Fruit fly (Drosophila melanogaster) ovary, adult (tissue): Measurements from ENCODE around the gene CG13075.
A peak's percentile ranks its signal among the peaks of the same experiment; 100 is the strongest.

ENCODE experiments used
- CG17801 ChIP-seq: fragments of 200-800 bp; optimal IDR thresholded peaks from 2 replicates; lab custom pipeline; 2019; ENCODE audit warnings: missing biosample characterization, mild to moderate bottlenecking, missing genetic modification characterization, moderate library complexity; ENCODE audit not compliant: partially characterized antibody

CG13075 gene

DNA sequence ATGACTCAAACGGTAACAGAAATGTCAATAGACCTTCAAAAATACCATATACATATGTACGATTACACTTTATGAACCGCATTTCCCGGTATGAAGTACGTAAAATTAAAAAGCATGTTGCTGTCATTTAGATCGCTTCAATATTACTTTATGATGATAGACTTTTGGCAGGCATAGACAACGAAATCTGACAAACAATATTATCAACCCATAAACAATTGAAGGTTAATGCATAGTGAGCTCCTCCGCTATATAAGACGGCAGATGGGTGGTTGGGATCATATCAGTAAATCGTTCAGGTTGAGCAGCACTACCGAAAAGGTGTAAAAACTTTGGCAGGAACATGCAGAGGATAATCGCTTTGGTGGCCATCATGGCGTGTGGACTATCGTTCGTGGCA is at the start of gene CG13075:
CG13075 (plus strand) TSS at position 301 of the 400 bp plus-strand sequence.
- TF ChIP-seq CG17801, result no peak

dm6 chr3L:16034224-16034623 is 49.6 kb upstream of the CG13075 start, which contains the start of gene CG42538:
CG42538 (plus strand) TSS chr3L:16034524.
- no peak for TF ChIP-seq CG17801

DNA sequence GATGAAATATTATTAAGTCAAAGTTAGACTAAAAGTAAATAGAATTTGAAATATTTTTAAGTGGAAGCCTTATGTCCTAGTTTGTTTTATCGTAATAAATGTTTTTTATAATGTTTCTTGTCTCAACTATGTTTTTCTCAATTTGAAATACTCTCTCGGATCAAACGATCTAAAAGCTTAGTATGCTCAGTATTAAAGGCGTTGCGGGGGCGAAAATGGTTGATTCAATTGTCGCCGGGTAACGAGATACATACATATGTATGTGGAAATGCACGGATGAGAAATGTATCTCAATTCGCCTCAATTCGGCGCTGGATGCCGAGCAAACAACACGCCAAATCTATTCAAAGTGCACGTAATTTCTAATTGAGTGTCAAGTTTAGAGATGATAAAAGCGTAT is 48.6 kb upstream of the CG13075 start, which contains the start of gene CG5895:
CG5895 (plus strand) TSS at position 301 of the 400 bp plus-strand sequence.
- no peak for TF ChIP-seq CG17801

- TF ChIP-seq CG17801, result peak; percentile 55
These were observed 46.7 kb upstream of the CG13075 start for dm6 chr3L:16037048-16037477.

DNA sequence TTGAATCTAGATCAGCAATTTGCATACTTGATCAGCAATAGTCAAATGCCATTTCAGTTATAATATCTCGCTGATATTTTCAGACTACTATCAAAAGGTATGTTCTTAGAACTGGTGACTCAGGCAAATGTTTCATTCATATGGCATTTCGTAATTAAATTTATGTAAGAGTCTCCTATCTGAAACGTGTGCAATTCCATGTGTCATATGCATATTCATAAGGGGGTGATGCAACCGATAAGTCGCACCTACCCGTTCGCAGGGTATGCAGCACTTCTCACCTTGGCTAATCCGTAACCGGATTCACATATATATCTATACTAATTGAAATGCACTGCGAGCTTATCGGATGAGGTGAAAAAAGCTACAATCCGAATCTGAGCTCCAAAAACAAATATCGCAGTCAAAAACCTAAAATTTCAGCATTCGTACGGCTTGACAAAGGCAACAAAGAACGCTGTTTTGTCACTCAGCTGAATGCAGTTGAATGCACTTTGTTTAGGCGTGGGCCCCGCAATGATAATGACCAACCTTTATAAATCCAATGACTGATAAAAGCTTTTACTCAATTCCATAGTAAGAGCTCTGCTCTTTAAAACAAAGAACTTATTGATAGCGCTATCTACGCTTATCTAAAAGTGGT is 46.0 kb upstream of the CG13075 start:
- TF ChIP-seq CG17801, result peak; percentile 18

dm6 chr3L:16039063-16039462 is 44.7 kb upstream of the CG13075 start:
- TF ChIP-seq CG17801, result no peak

- TF ChIP-seq CG17801, result no peak
These were observed 43.4 kb upstream of the CG13075 start for dm6 chr3L:16040389-16040788.

dm6 chr3L:16041260-16042079 is 42.3 kb upstream of the CG13075 start:
- TF ChIP-seq CG17801, result no peak

dm6 chr3L:16042080-16042344 is 41.8 kb upstream of the CG13075 start:
- no peak for TF ChIP-seq CG17801

dm6 chr3L:16042640-16043039 is 41.2 kb upstream of the CG13075 start:
- no peak for TF ChIP-seq CG17801

DNA sequence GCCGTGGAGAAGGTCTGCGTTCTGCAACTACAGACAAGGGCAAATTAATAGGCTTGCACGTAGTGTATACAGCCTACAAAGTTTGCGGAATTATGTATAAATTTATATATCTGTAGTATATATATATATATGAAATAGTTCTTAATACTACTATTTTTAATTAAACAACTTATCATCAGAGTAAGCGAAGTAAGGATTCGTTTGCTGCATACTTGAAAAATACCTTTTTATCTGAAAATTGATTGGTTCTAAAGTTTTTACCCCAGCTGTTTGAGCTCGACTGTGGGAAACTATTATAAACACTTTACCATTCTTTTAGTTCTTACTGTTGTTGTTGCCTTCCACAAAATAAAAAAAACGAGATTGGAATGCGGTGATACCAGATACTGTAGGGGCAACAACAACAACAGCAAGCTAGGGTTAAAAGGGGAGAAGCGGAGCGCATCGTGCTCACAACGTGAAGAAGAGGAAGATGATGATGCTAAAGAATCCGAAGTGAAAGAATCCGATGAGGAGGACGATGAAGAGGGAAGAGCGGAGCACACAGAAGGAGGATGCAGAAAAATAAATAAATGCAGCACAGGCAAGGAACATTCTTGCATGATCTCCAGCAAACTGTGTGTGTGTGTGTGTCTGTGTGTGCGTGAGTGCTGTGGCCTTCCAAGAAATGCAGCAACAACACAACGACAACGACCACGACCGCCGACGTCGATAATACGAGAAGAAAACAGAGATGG is 40.6 kb upstream of the CG13075 start:
- TF ChIP-seq CG17801, result peak; percentile 20

DNA sequence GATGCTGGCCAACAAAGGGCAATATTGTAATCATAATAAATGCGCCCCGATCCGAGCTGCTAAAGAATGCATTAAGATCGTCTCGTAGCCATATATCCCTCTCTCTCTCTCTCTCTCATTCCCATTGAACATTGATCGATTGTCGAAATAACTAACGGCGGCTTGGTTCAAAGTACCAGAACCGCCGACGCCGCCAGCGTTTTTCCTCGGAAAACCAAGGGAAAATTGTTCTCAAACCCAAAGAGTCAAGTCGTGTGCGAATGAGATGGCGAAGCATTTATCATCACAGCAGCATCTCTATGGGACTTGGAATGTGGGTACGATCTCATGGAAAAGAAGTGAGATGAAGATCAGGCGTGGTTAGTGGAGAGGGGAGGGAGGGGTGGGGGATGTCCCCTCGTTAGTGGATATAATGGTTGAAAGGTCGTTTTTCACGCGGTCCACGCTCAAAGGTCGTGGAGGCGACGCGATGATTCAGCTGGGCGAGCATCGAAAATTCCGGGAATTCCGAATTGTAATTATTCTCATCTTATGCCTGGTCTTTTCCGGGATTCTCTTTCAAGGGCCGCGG is 39.9 kb upstream of the CG13075 start:
- TF ChIP-seq CG17801, result no peak

DNA sequence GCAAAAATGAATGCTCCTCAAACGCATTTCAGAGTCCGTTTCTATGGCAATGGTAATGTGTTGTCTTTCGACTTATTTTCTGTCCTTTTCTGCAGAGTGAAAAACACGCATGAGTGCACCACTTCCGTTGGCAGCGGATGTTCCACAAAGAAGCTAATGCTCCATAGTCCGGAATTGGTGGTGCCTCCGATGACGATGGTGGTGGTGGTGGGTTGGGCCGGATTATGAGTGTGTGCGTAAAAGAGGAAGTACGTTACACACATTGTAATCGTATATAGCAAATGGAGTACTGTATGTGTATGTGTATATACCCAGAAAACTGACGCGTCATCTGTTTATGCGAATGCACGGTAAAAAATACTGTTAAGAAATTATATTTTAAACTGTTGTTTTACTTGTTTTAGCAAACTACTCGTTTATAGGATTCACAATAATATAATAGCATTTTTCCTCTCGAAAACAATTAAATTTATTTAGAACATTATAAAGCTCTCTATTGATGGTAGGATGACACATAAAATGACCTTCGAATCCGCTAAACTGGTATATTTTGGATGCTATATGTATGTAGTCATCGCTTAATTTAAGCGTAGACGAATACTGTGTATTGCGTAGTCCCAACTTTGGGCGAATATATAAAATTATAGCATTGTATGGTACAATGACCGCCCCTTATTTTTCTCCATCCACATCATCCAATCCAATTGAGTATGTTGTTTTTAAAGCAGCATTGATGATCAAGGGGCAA is 38.5 kb upstream of the CG13075 start:
- TF ChIP-seq CG17801, result no peak

DNA sequence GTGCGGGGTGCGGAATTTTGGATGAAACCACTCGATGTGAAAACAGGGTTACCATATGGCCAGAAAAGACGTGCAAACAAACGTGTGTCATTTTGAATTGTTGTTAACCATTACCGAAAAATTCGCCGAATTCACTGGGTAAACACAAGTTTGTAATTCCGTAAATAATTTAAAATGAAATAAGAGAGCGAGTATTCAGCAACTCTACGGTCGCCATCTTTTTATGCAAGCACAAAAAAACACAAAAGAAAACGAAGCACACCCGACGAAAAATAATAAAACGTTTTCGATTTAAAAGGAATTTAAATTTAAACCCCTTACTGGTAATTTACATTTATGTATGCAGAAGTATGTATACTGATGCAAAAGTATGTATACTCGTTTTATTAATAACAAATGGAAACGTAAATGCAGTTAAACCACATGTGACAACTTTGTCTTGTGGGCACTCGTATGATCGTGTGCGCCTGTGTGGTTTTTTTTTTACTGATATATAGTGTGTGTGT is 37.9 kb upstream of the CG13075 start:
- peak; percentile 97 for TF ChIP-seq CG17801

- TF ChIP-seq CG17801, result peak; percentile 61
These were observed 37.3 kb upstream of the CG13075 start for dm6 chr3L:16046387-16047066.
